Worm (Caenorhabditis elegans) whole organism, young adult: ENCODE measurements around the gene T01H10.11.

ENCODE experiments used
- B0261.1 ChIP-seq: sonication (generic microtip); optimal IDR thresholded peaks from 2 replicates; lab custom pipeline; 2016; ENCODE audit warnings: mild to moderate bottlenecking, missing genetic modification characterization, moderate library complexity, missing compliant biosample characterization
- C17E4.6 ChIP-seq: fragments of 200-800 bp; sonication (Bioruptor generic); IDR thresholded peaks from 2 replicates; pipeline ENCODE4 v1.3.6; 2022; ENCODE audit warnings: missing genetic modification reagents, missing genetic modification characterization, missing compliant biosample characterization
- F22D6.2 ChIP-seq: sonication (generic microtip); optimal IDR thresholded peaks from 2 replicates; lab custom pipeline; 2016; ENCODE audit warnings: mild to moderate bottlenecking, missing genetic modification characterization, missing compliant biosample characterization
- F33H1.4 ChIP-seq: fragments of 200-800 bp; sonication (Bioruptor generic); IDR thresholded peaks from 2 replicates; pipeline ENCODE4 v1.3.6; 2022; ENCODE audit warnings: missing genetic modification reagents, missing genetic modification characterization, missing compliant biosample characterization
- F37B4.10 ChIP-seq: fragments of 200-800 bp; sonication (Bioruptor generic); IDR thresholded peaks from 2 replicates; pipeline ENCODE4 v1.3.6; 2022; ENCODE audit warnings: missing genetic modification characterization, missing compliant biosample characterization
- F52B5.7 ChIP-seq: sonication (generic microtip); optimal IDR thresholded peaks from 2 replicates; lab custom pipeline; 2016; ENCODE audit warnings: mild to moderate bottlenecking, missing genetic modification characterization, missing compliant biosample characterization
- F55B11.4 ChIP-seq: sonication (generic microtip); optimal IDR thresholded peaks from 2 replicates; lab custom pipeline; 2016; ENCODE audit warnings: missing compliant biosample characterization, missing genetic modification characterization, borderline replicate concordance; ENCODE audit not compliant: insufficient read depth
- F57A8.1 ChIP-seq: fragments of 200-800 bp; sonication (Bioruptor generic); optimal IDR thresholded peaks from 2 replicates; lab custom pipeline; 2018; ENCODE audit warnings: mild to moderate bottlenecking, missing genetic modification characterization, moderate library complexity, missing compliant biosample characterization
- F57C9.4 ChIP-seq: sonication (generic microtip); optimal IDR thresholded peaks from 2 replicates; lab custom pipeline; 2017; ENCODE audit warnings: mild to moderate bottlenecking, missing genetic modification characterization, missing compliant biosample characterization
- Y53F4B.3 ChIP-seq: fragments of 200-800 bp; sonication (Bioruptor generic); IDR thresholded peaks from 2 replicates; pipeline ENCODE4 v1.3.6; 2022; ENCODE audit warnings: missing genetic modification reagents, missing genetic modification characterization, missing compliant biosample characterization
- Y67H2A.10 ChIP-seq: fragments of 200-800 bp; sonication (Bioruptor generic); conservative IDR thresholded peaks from 2 replicates; pipeline ENCODE4 v1.3.6; 2022; ENCODE audit warnings: missing genetic modification reagents, missing genetic modification characterization, missing compliant biosample characterization
- Y79H2A.3 ChIP-seq: fragments of 200-800 bp; sonication (Bioruptor generic); conservative IDR thresholded peaks from 2 replicates; pipeline ENCODE4 v1.3.6; 2022; ENCODE audit warnings: missing genetic modification reagents, missing genetic modification characterization, missing compliant biosample characterization
- akir-1 ChIP-seq: fragments of 200-800 bp; sonication (Bioruptor generic); optimal IDR thresholded peaks from 2 replicates; lab custom pipeline; 2018; ENCODE audit warnings: mild to moderate bottlenecking, missing genetic modification characterization, moderate library complexity, missing compliant biosample characterization
- atf-7 ChIP-seq: sonication (generic microtip); optimal IDR thresholded peaks from 2 replicates; lab custom pipeline; 2017; ENCODE audit warnings: mild to moderate bottlenecking, missing genetic modification characterization, missing compliant biosample characterization
- athp-1 ChIP-seq: sonication (generic microtip); optimal IDR thresholded peaks from 2 replicates; lab custom pipeline; 2017; ENCODE audit warnings: mild to moderate bottlenecking, missing genetic modification characterization, missing compliant biosample characterization
- bed-1 ChIP-seq: fragments of 200-800 bp; sonication (Bioruptor generic); IDR thresholded peaks from 2 replicates; pipeline ENCODE4 v1.3.6; 2022; ENCODE audit warnings: missing genetic modification reagents, missing genetic modification characterization, missing compliant biosample characterization
- ccch-3 ChIP-seq: fragments of 200-800 bp; sonication (Bioruptor generic); optimal IDR thresholded peaks from 2 replicates; lab custom pipeline; 2018; ENCODE audit warnings: mild to moderate bottlenecking, missing genetic modification characterization, missing compliant biosample characterization
- ceh-27 ChIP-seq: fragments of 200-800 bp; sonication (Bioruptor generic); optimal IDR thresholded peaks from 2 replicates; lab custom pipeline; 2018; ENCODE audit warnings: mild to moderate bottlenecking, missing genetic modification characterization, moderate library complexity, missing compliant biosample characterization
- ceh-91 ChIP-seq: fragments of 200-800 bp; sonication (Bioruptor generic); IDR thresholded peaks from 2 replicates; pipeline ENCODE4 v1.3.6; 2022; ENCODE audit warnings: missing genetic modification reagents, missing genetic modification characterization, missing compliant biosample characterization
- chd-7 ChIP-seq: sonication (generic microtip); optimal IDR thresholded peaks from 2 replicates; lab custom pipeline; 2016; ENCODE audit warnings: mild to moderate bottlenecking, missing genetic modification characterization, moderate library complexity, missing compliant biosample characterization
- dpl-1 ChIP-seq: fragments of 150-350 bp; optimal IDR thresholded peaks from 2 replicates; lab custom pipeline; 2014; ENCODE audit warnings: missing biosample characterization, missing genetic modification reagents, missing genetic modification characterization
- efl-1 ChIP-seq: fragments of 150-350 bp; optimal IDR thresholded peaks from 2 replicates; lab custom pipeline; 2014; ENCODE audit warnings: missing biosample characterization, missing genetic modification reagents, missing genetic modification characterization
- egl-44 ChIP-seq: fragments of 200-800 bp; sonication (Bioruptor generic); IDR thresholded peaks from 2 replicates; pipeline ENCODE4 v1.3.6; 2022; ENCODE audit warnings: missing genetic modification reagents, missing genetic modification characterization, missing compliant biosample characterization
- hlh-26 ChIP-seq: fragments of 200-800 bp; sonication (Bioruptor generic); conservative IDR thresholded peaks from 2 replicates; pipeline ENCODE4 v1.3.6; 2022; ENCODE audit warnings: missing genetic modification reagents, missing genetic modification characterization, missing compliant biosample characterization
- lag-1 ChIP-seq: fragments of 200-800 bp; sonication (Bioruptor generic); IDR thresholded peaks from 2 replicates; pipeline ENCODE4 v1.3.6; 2022; ENCODE audit warnings: missing genetic modification reagents, missing genetic modification characterization, missing compliant biosample characterization
- lin-26 ChIP-seq: fragments of 200-800 bp; sonication (Bioruptor generic); IDR thresholded peaks from 2 replicates; pipeline ENCODE4 v1.3.6; 2022; ENCODE audit warnings: missing genetic modification reagents, missing genetic modification characterization, missing compliant biosample characterization
- lin-40 ChIP-seq: sonication (generic microtip); optimal IDR thresholded peaks from 2 replicates; lab custom pipeline; 2016; ENCODE audit warnings: missing genetic modification characterization, mild to moderate bottlenecking, missing compliant biosample characterization, missing genotype, missing genetic modification reagents
- lir-1 ChIP-seq: fragments of 200-800 bp; sonication (Bioruptor generic); conservative IDR thresholded peaks from 2 replicates; pipeline ENCODE4 v1.3.6; 2022; ENCODE audit warnings: missing genetic modification reagents, missing genetic modification characterization, missing compliant biosample characterization
- lsl-1 ChIP-seq: fragments of 200-800 bp; sonication (Bioruptor generic); optimal IDR thresholded peaks from 2 replicates; lab custom pipeline; 2018; ENCODE audit warnings: mild to moderate bottlenecking, missing genetic modification characterization, moderate library complexity, missing compliant biosample characterization
- madf-10 ChIP-seq: sonication (generic microtip); optimal IDR thresholded peaks from 2 replicates; lab custom pipeline; 2016; ENCODE audit warnings: mild to moderate bottlenecking, missing genetic modification characterization, missing compliant biosample characterization
- nfya-1 ChIP-seq: sonication (generic microtip); optimal IDR thresholded peaks from 2 replicates; lab custom pipeline; 2017; ENCODE audit warnings: antibody characterized with exemption, missing compliant biosample characterization, missing genetic modification characterization, borderline replicate concordance; ENCODE audit not compliant: insufficient read depth
- nhr-120 ChIP-seq: fragments of 200-800 bp; sonication (Bioruptor generic); IDR thresholded peaks from 2 replicates; pipeline ENCODE4 v1.3.6; 2022; ENCODE audit warnings: missing genetic modification characterization, missing compliant biosample characterization
- nhr-80 ChIP-seq: sonication (generic microtip); optimal IDR thresholded peaks from 2 replicates; lab custom pipeline; 2016; ENCODE audit warnings: missing genetic modification characterization, missing compliant biosample characterization
- pha-4 ChIP-seq: fragments of 150-350 bp; sonication (generic microtip); optimal IDR thresholded peaks from 2 replicates; lab custom pipeline; 2014; ENCODE audit warnings: missing biosample characterization, missing genetic modification reagents, missing genetic modification characterization
- rcor-1 ChIP-seq: fragments of 200-800 bp; sonication (Bioruptor generic); IDR thresholded peaks from 2 replicates; pipeline ENCODE4 v1.3.6; 2022; ENCODE audit warnings: missing genetic modification reagents, missing genetic modification characterization, missing compliant biosample characterization
- rec-8 ChIP-seq, 2 experiments: sonication (generic microtip); optimal IDR thresholded peaks; 2 replicates each; lab custom pipeline; 2016; ENCODE audit warnings: mild to moderate bottlenecking in 2 of 2, missing genetic modification characterization in 2 of 2, missing genetic modification reagents in 2 of 2, missing genotype in 2 of 2, missing biosample characterization in 1 of 2, missing compliant biosample characterization in 1 of 2, moderate library complexity in 1 of 2
- repo-1 ChIP-seq: sonication (generic microtip); optimal IDR thresholded peaks from 2 replicates; lab custom pipeline; 2017; ENCODE audit warnings: mild to moderate bottlenecking, missing genetic modification characterization, missing compliant biosample characterization
- sea-2 ChIP-seq: fragments of 200-800 bp; sonication (Bioruptor generic); IDR thresholded peaks from 2 replicates; pipeline ENCODE4 v1.3.6; 2022; ENCODE audit warnings: missing genetic modification characterization, missing compliant biosample characterization
- snpc-1.1 ChIP-seq: sonication (generic microtip); optimal IDR thresholded peaks from 2 replicates; lab custom pipeline; 2017; ENCODE audit warnings: missing genetic modification characterization, mild to moderate bottlenecking, missing compliant biosample characterization, antibody characterized with exemption, moderate library complexity, missing genotype, missing genetic modification reagents; ENCODE audit not compliant: insufficient read depth
- snpc-3.4 ChIP-seq: sonication (generic microtip); optimal IDR thresholded peaks from 2 replicates; lab custom pipeline; 2017; ENCODE audit warnings: missing genetic modification characterization, mild to moderate bottlenecking, missing compliant biosample characterization, antibody characterized with exemption, moderate library complexity, missing genotype, missing genetic modification reagents
- snpc-4 ChIP-seq, 5 experiments: fragments of 150-350 bp in 1 of 5; sonication (generic microtip) in 4 of 5; optimal IDR thresholded peaks; 2 replicates each; lab custom pipeline; 2014 to 2018; ENCODE audit warnings: missing genetic modification characterization in 5 of 5, missing biosample characterization in 3 of 5, antibody characterized with exemption in 2 of 5, mild to moderate bottlenecking in 2 of 5, missing compliant biosample characterization in 2 of 5, missing genotype in 2 of 5, moderate library complexity in 2 of 5, missing genetic modification reagents in 1 of 5
- unc-62 ChIP-seq: fragments of 150-350 bp; optimal IDR thresholded peaks from 2 replicates; lab custom pipeline; 2014; ENCODE audit warnings: missing biosample characterization, missing genetic modification reagents, missing genetic modification characterization
- zfh-2 ChIP-seq: fragments of 200-800 bp; sonication (Bioruptor generic); conservative IDR thresholded peaks from 2 replicates; pipeline ENCODE4 v1.3.6; 2022; ENCODE audit warnings: missing genetic modification reagents, missing genetic modification characterization, missing compliant biosample characterization
- zim-3 ChIP-seq: sonication (generic microtip); optimal IDR thresholded peaks from 2 replicates; lab custom pipeline; 2017; ENCODE audit warnings: mild to moderate bottlenecking, missing genetic modification characterization, moderate library complexity, missing compliant biosample characterization
- ztf-26 ChIP-seq: sonication (generic microtip); optimal IDR thresholded peaks from 2 replicates; lab custom pipeline; 2017; ENCODE audit warnings: missing genetic modification characterization, missing compliant biosample characterization

T01H10.11 gene

DNA sequence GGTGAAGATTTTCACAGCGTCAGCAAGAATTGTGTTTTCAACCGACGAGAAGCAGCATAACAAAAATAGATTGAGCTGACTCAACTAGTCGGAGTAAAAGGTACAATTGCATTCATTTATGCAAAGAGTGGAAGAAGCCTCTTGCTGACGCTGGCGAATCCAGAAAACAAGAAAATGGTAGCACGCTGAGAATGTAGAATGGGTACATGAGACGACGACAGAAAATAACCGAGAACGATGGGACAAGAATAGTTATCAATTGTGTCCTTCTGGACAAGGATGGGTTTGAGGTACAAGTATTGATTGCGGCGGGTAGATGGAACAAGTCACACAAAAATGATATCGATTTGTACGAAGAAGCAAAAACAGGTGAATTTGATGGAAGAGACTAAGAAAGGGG, 46.1 kb downstream of the T01H10.11 start (continued):
- TF ChIP-seq lin-40 (no peak), ceh-27 (GFP tag; lab: Kevin White, UChicago) (no peak), lin-26 (GFP tag; lab: Robert Waterston, UW) (no peak), hlh-26 (GFP tag; lab: Robert Waterston, UW) (no peak), repo-1 (no peak), F22D6.2 (no peak), snpc-4 (GFP tag; optimal IDR thresholded peaks at IDR 0.05; lab: Kevin White, UChicago) (no peak), snpc-4 (tag; optimal IDR thresholded peaks at IDR 0.05; lab: Kevin White, UChicago) (no peak), nhr-120 (GFP tag; lab: Robert Waterston, UW) (no peak), Y67H2A.10 (no peak)

- TF ChIP-seq madf-10 (tag; lab: Kevin White, UChicago) (no peak), lir-1 (GFP tag; lab: Robert Waterston, UW) (no peak), F33H1.4 (GFP tag; lab: Robert Waterston, UW) (no peak), Y53F4B.3 (GFP tag; lab: Robert Waterston, UW) (no peak), lag-1 (GFP tag; lab: Robert Waterston, UW) (no peak), bed-1 (no peak), pha-4 (no peak), efl-1 (GFP tag; lab: Kevin White, UChicago) (no peak), rec-8 (tag; optimal IDR thresholded peaks at IDR 0.05; lab: Kevin White, UChicago) (no peak), ztf-26 (peak; percentile 16), nhr-80 (tag; lab: Kevin White, UChicago) (peak; percentile 51), snpc-1.1 (tag; lab: Kevin White, UChicago) (no peak), akir-1 (GFP tag; lab: Kevin White, UChicago) (no peak), snpc-3.4 (no peak), atf-7 (no peak), egl-44 (GFP tag; lab: Robert Waterston, UW) (peak; percentile 52; the same call in 1 of the 2 replicates), C17E4.6 (GFP tag; lab: Robert Waterston, UW) (no peak), sea-2 (GFP tag; lab: Robert Waterston, UW) (no peak), ceh-91 (GFP tag; lab: Robert Waterston, UW) (no peak), ccch-3 (GFP tag; lab: Kevin White, UChicago) (peak; percentile 4), F57A8.1 (GFP tag; lab: Kevin White, UChicago) (no peak), chd-7 (tag; lab: Kevin White, UChicago) (peak; percentile 76), F22D6.2 (no peak), F57C9.4 (tag; lab: Kevin White, UChicago) (no peak), F52B5.7 (tag; lab: Kevin White, UChicago) (peak; percentile 63), unc-62 (GFP tag; lab: Kevin White, UChicago) (peak; percentile 59), dpl-1 (GFP tag; lab: Kevin White, UChicago) (no peak), athp-1 (tag; lab: Kevin White, UChicago) (no peak), F37B4.10 (GFP tag; lab: Robert Waterston, UW) (no peak), B0261.1 (peak; percentile 0), F55B11.4 (tag; lab: Kevin White, UChicago) (no peak), zim-3 (tag; lab: Kevin White, UChicago) (no peak), nhr-120 (GFP tag; lab: Robert Waterston, UW) (no peak), zfh-2 (GFP tag; lab: Robert Waterston, UW) (peak; percentile 99), ceh-27 (GFP tag; lab: Kevin White, UChicago) (peak; percentile 69), lsl-1 (GFP tag; lab: Kevin White, UChicago) (no peak), nfya-1 (tag; lab: Kevin White, UChicago) (no peak), Y79H2A.3 (GFP tag; lab: Robert Waterston, UW) (no peak), Y67H2A.10 (no peak), rcor-1 (GFP tag; lab: Robert Waterston, UW) (peak; percentile 22; the same call in 1 of the 2 replicates)
Observed at ce11 chrX:12171631-12172348, 48.5 kb downstream of the T01H10.11 start, which contains the start of gene F57G12.1. Gene F57G12.1, minus strand, starts transcription at chrX:12171681.
